Fruit fly (Drosophila melanogaster): ENCODE results near the gene CG5895.
A peak's percentile ranks its signal among the peaks of the same experiment; 100 is the strongest.

The CG5895 gene

DNA sequence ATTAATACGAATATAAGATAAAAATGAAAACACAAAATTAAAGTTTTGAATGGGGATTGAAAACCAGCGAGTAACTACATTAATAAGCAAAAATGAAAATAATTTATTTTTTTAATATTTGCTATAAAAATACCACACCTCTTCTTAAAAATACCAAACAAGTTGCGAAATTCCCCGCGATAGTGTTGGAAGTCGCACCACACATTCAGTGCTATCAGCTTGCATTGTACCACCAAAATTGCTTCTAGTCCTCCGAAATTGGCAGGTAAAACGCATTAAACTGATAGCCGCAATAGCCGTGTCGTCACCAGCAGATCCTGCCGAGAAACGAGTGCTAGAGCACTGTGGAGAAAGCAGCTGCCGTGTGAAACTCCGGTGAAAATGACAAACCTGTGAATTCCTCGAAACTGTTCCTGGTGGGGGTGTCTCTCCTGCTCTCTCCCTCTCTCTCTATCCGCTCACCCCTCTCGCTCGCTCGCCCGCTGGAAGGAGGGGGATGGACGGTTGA, 47.2 kb upstream of the CG5895 start, which contains the start of gene Hip14 (continued):
- TF ChIP-seq Smox (GFP tag; optimal IDR thresholded peaks at IDR 0.05) (no peak), Hr4 (GFP tag; optimal IDR thresholded peaks at IDR 0.05) (no peak)

DNA sequence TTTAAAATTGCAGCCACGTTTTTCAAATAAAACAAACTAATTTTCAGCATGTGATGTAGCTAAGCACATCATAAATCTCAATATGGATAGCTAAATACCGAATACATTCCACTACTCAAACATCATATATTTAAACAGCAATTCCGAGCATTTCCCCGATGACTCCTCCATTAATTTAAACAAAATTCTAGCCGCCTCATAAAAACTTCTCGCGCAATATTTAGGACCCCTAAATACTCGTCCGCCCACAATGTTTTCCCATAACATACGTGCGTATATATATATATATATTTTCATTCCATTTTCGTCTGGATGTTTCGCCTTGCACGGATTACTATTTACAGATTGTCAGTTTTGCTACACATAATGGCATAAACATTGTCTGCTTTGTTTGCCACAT, 39.3 kb upstream of the CG5895 start:
- TF ChIP-seq OdsH (GFP tag; optimal IDR thresholded peaks at IDR 0.05) (no peak), Sox14 (GFP tag; optimal IDR thresholded peaks at IDR 0.05) (no peak), CG3032 (tag; optimal IDR thresholded peaks at IDR 0.05) (no peak), dsx (GFP tag; optimal IDR thresholded peaks at IDR 0.05; ENCODE audit: poor library complexity, severe bottlenecking) (no peak), acj6 (GFP tag; optimal IDR thresholded peaks at IDR 0.05) (no peak), CG8119 (GFP tag; IDR thresholded peaks at IDR 0.05) (no peak), Ets96B (tag; optimal IDR thresholded peaks at IDR 0.05) (no peak)

DNA sequence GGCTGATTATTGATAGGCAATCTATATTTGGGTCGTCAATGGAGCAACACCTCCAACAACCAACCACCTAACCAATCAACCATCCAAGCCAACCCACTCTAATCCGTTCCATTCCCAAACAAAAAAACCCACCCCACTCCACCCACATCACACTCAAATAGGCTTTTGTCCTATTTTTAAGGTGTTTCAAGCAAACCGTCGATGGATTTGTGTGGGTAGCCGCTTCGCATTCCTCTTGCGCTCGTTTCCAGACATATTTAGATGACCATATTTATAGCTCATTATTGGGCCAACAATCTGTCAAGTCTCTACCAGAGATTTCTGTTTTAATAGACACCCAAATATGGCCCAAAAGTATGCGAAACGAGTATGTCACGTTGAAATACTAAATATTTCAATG, 37.1 kb upstream of the CG5895 start:
- TF ChIP-seq CG6854 (GFP tag; optimal IDR thresholded peaks at IDR 0.05): no peak
- TF ChIP-seq topi (GFP tag; optimal IDR thresholded peaks at IDR 0.05): no peak
- no peak for TF ChIP-seq CG32006 (GFP tag; optimal IDR thresholded peaks at IDR 0.05)
- no peak for TF ChIP-seq CG10631 (GFP tag; optimal IDR thresholded peaks at IDR 0.05)
- no peak for TF ChIP-seq Ets21C (GFP tag; optimal IDR thresholded peaks at IDR 0.05)
- TF ChIP-seq CG6792 (GFP tag; optimal IDR thresholded peaks at IDR 0.05): no peak
- no peak for TF ChIP-seq acj6 (GFP tag; optimal IDR thresholded peaks at IDR 0.05)

dm6 chr3L:15999358-16000005, 35.8 kb upstream of the CG5895 start:
- TF ChIP-seq vri (GFP tag; optimal IDR thresholded peaks at IDR 0.05): peak; percentile 76
- TF ChIP-seq Eip78C (GFP tag): peak; percentile 69
- peak; percentile 38 for TF ChIP-seq esn (GFP tag; optimal IDR thresholded peaks at IDR 0.05)
- peak; percentile 37 for TF ChIP-seq CG8632 (GFP tag; optimal IDR thresholded peaks at IDR 0.05)
- TF ChIP-seq net (GFP tag; optimal IDR thresholded peaks at IDR 0.05): no peak
- peak; percentile 79 for TF ChIP-seq fkh (GFP tag; optimal IDR thresholded peaks at IDR 0.05)
- no peak for TF ChIP-seq CG1621 (tag; optimal IDR thresholded peaks at IDR 0.05)
- TF ChIP-seq Hr39 (GFP tag; optimal IDR thresholded peaks at IDR 0.05): no peak
- TF ChIP-seq Met (GFP tag; optimal IDR thresholded peaks at IDR 0.05): peak; percentile 32
- no peak for TF ChIP-seq CG7368 (GFP tag; optimal IDR thresholded peaks at IDR 0.05)
- no peak for TF ChIP-seq acj6 (GFP tag; optimal IDR thresholded peaks at IDR 0.05)
- TF ChIP-seq CG16779 (tag; optimal IDR thresholded peaks at IDR 0.05): no peak

DNA sequence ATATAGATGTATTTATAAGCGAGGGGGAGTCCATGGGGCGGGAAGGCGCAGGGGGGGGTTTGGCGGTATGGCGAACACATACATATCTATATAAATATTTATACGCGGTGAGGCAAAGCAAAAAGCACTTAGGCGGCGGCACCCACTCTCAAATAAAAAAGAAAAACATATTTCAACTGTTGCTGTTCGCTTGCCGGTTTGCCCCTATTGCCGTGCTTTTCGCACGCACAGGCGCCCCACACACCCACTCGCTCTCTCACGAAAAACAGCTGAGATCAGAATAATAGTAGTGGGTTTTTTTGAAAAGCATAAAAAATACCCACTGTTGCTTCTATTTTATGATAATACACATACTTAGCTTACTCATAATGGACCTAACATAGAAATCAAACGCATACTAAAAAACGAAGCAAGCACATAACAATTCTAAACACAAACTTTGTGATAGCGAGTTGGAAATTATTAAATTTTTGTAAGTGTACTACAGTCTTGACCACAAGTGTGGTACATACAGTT, 34.1 kb upstream of the CG5895 start:
- TF ChIP-seq Sox102F (GFP tag; optimal IDR thresholded peaks at IDR 0.05) (no peak), CG31627 (GFP tag; optimal IDR thresholded peaks at IDR 0.05) (peak; percentile 50), topi (GFP tag; optimal IDR thresholded peaks at IDR 0.05) (peak; percentile 16), CG16779 (tag; optimal IDR thresholded peaks at IDR 0.05) (no peak), OdsH (GFP tag; optimal IDR thresholded peaks at IDR 0.05) (peak; percentile 70), CG11902 (GFP tag; optimal IDR thresholded peaks at IDR 0.05) (no peak), achi (GFP tag; optimal IDR thresholded peaks at IDR 0.05) (peak; percentile 67), lz (GFP tag; optimal IDR thresholded peaks at IDR 0.05) (peak; percentile 32), eg (GFP tag; IDR thresholded peaks at IDR 0.05) (peak; percentile 85), spab (GFP tag; optimal IDR thresholded peaks at IDR 0.05) (no peak), CG10669 (GFP tag; optimal IDR thresholded peaks at IDR 0.05) (no peak), Eip93F (GFP tag; optimal IDR thresholded peaks at IDR 0.05) (no peak), CG6808 (GFP tag; optimal IDR thresholded peaks at IDR 0.05) (no peak), ss (GFP tag; optimal IDR thresholded peaks at IDR 0.05) (no peak), CG6163 (GFP tag; IDR thresholded peaks at IDR 0.05) (no peak; the same call in 2 of the 3 replicates), Lpt (GFP tag; optimal IDR thresholded peaks at IDR 0.05) (peak; percentile 76), CG8632 (GFP tag; optimal IDR thresholded peaks at IDR 0.05) (no peak), CG6854 (GFP tag; optimal IDR thresholded peaks at IDR 0.05) (no peak), CG6792 (GFP tag; optimal IDR thresholded peaks at IDR 0.05) (peak; percentile 37), svp (GFP tag) (peak; percentile 74), esn (GFP tag; optimal IDR thresholded peaks at IDR 0.05) (peak; percentile 48), fd85E (GFP tag; optimal IDR thresholded peaks at IDR 0.05) (no peak), dac (GFP tag; optimal IDR thresholded peaks at IDR 0.05) (peak; percentile 61), dsx (GFP tag; optimal IDR thresholded peaks at IDR 0.05; ENCODE audit: poor library complexity, severe bottlenecking) (no peak), CG32006 (GFP tag; optimal IDR thresholded peaks at IDR 0.05) (peak; percentile 91), Ets96B (tag; optimal IDR thresholded peaks at IDR 0.05) (no peak)
